Worm (Caenorhabditis elegans): ENCODE measurements around the gene F22B7.3.
A peak's percentile ranks its signal among the peaks of the same experiment; 100 is the strongest.

Gene F22B7.3

DNA sequence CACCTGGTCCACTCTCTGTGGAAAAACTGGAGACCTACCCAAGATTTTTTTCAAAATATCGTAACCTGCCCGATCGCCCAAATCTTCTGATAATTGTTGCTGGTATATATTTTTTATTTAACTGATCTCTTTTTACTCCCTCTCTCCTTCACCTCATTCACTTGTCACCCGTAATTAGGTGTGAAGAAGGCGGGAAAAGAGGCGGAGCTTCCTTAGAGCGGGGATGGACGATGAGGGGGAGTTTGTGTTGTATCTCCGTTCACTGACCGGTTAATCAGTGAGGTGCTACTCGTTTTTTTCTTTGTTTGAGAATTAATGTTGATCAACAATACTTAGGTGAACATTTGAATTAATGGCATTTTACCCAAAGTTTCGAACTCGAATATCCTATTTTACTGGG is 26.3 kb upstream of the F22B7.3 start, which contains the start of gene ceh-16:
ceh-16 (plus strand) TSS at position 301 of the 400 bp plus-strand sequence.
- TF ChIP-seq nhr-77 (tag; optimal IDR thresholded peaks at IDR 0.05) = no peak
- no peak for TF ChIP-seq ztf-11 (tag; optimal IDR thresholded peaks at IDR 0.05)
- TF ChIP-seq nhr-237 (tag; optimal IDR thresholded peaks at IDR 0.05) = no peak
- TF ChIP-seq mdl-1 (tag; optimal IDR thresholded peaks at IDR 0.05) = no peak
- TF ChIP-seq skn-1 (tag; optimal IDR thresholded peaks at IDR 0.05) = no peak
- no peak for TF ChIP-seq mml-1 (tag; optimal IDR thresholded peaks at IDR 0.05)
- no peak for TF ChIP-seq aly-2 (tag; optimal IDR thresholded peaks at IDR 0.05)
- no peak for TF ChIP-seq ceh-16 (tag; optimal IDR thresholded peaks at IDR 0.05)
- TF ChIP-seq ceh-9 (tag; optimal IDR thresholded peaks at IDR 0.05) = no peak
- no peak for TF ChIP-seq nhr-23 (tag; optimal IDR thresholded peaks at IDR 0.05)
- TF ChIP-seq ZK546.5 (tag; optimal IDR thresholded peaks at IDR 0.05) = no peak
- TF ChIP-seq R02D3.7 (tag; optimal IDR thresholded peaks at IDR 0.05) = no peak
- no peak for TF ChIP-seq tbx-2 (tag; optimal IDR thresholded peaks at IDR 0.05)
- TF ChIP-seq fkh-10 (GFP tag; optimal IDR thresholded peaks at IDR 0.05) = no peak
- TF ChIP-seq pha-4 (tag; optimal IDR thresholded peaks at IDR 0.05) = no peak
- no peak for TF ChIP-seq lin-39 (tag; optimal IDR thresholded peaks at IDR 0.05)
- no peak for TF ChIP-seq nhr-43 (tag; optimal IDR thresholded peaks at IDR 0.05; ENCODE audit: poor library complexity, severe bottlenecking)
- no peak for TF ChIP-seq lsy-12 (tag; optimal IDR thresholded peaks at IDR 0.05)
- TF ChIP-seq unc-39 (tag; optimal IDR thresholded peaks at IDR 0.05) = no peak

DNA sequence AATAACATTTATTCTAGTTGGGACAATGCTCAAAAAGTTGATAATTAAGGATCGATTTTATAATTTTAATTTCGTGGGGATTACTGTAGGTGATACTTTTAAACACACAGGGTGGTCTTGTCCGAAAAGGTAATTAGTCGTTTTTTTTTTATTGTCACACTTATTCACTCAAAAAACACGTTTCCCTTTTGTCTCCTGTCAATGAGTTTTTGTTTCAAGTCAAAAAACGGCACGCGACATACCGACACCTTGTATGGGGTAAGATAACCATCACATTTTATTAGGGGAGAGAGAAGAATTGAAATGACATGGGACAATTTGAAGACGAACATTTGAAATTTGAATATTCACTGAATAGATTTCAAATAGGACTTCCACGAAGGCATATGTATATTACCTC is 23.6 kb upstream of the F22B7.3 start:
- no peak for TF ChIP-seq hmg-11 (tag; optimal IDR thresholded peaks at IDR 0.05)
- TF ChIP-seq ceh-9 (tag; optimal IDR thresholded peaks at IDR 0.05) = no peak
- peak; percentile 57 for TF ChIP-seq nhr-25 (tag; optimal IDR thresholded peaks at IDR 0.05)
- TF ChIP-seq ztf-4 (tag; optimal IDR thresholded peaks at IDR 0.05) = no peak
- peak; percentile 16 for TF ChIP-seq elt-1 (tag; optimal IDR thresholded peaks at IDR 0.05)

DNA sequence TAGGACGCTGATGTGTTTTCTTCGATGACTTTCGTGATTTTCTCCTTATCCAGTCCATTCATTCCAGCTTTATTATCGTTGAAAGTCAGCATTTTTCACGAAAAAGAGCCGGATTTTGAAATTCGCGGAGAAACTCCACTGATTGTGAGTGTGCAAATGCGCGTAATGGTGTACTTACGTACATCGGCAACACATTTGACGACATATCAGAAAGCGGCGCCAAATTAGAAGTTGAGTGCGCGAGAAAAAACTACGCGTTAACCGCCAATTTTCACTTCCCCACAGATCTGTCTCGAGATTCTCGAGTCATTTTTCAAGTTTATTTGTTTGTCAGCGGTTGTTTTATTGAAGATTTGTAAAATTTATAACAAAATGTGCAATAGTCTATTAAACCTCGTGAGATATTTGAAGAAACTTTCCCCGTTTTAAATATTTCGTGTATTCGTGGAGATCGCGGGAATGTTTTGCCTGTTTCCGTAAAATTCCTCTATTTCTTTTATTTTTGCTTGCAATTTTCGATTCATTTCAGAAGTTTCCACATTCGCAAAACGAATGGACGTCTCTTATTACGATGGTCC is 20.2 kb upstream of the F22B7.3 start, which contains the start of the genes polk-1 and gpr-1:
polk-1 (minus strand) TSS at position 186 of the 578 bp plus-strand sequence.
gpr-1 (plus strand) TSS at position 528 of the 578 bp plus-strand sequence.
- TF ChIP-seq eor-1 (tag; optimal IDR thresholded peaks at IDR 0.05) = no peak
- TF ChIP-seq lin-15B (tag; optimal IDR thresholded peaks at IDR 0.05) = peak; percentile 57
- TF ChIP-seq nfya-1 (tag; optimal IDR thresholded peaks at IDR 0.05; ENCODE audit: insufficient read depth) = peak; percentile 36
- TF ChIP-seq unc-62 (GFP tag; optimal IDR thresholded peaks at IDR 0.05) = no peak
- no peak for TF ChIP-seq tbx-2 (tag; optimal IDR thresholded peaks at IDR 0.05)
- peak; percentile 6 for TF ChIP-seq lin-39 (tag; optimal IDR thresholded peaks at IDR 0.05)

DNA sequence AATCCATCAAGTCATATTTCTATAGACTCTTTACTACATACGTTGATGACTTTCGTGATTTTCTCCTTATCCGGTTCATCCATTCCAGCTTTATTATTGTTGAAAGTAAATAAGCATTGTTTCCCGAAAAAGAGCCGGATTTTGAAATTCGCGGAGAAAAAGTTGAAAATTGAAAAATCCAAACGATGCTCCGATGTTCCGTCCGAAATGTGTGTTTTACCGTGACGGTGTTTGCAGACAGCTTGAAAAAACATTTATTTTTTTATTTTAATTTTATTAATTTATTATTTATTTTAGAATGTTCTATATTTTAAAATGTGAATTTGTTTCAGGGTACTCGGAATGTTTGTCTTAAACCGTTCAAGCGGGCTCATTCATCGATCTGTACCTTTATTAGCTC is 17.9 kb upstream of the F22B7.3 start, which contains the start of gene dnj-10:
dnj-10 (plus strand) TSS at position 333 of the 400 bp plus-strand sequence.
- no peak for TF ChIP-seq nhr-25 (tag; optimal IDR thresholded peaks at IDR 0.05)
- TF ChIP-seq snpc-4 (tag; optimal IDR thresholded peaks at IDR 0.05) = peak; percentile 16
- TF ChIP-seq nfya-1 (tag; optimal IDR thresholded peaks at IDR 0.05; ENCODE audit: insufficient read depth) = peak; percentile 72
- no peak for TF ChIP-seq ceh-28 (tag; optimal IDR thresholded peaks at IDR 0.05)
- TF ChIP-seq elt-1 (tag; optimal IDR thresholded peaks at IDR 0.05) = no peak
- TF ChIP-seq lin-39 (tag; optimal IDR thresholded peaks at IDR 0.05) = peak; percentile 4
- TF ChIP-seq nhr-43 (tag; optimal IDR thresholded peaks at IDR 0.05; ENCODE audit: poor library complexity, severe bottlenecking) = no peak
- TF ChIP-seq lin-15B (tag; optimal IDR thresholded peaks at IDR 0.05) = peak; percentile 92
- TF ChIP-seq egl-5 (tag; optimal IDR thresholded peaks at IDR 0.05) = no peak
- TF ChIP-seq R02D3.7 (tag; optimal IDR thresholded peaks at IDR 0.05) = peak; percentile 6
- no peak for TF ChIP-seq fkh-10 (GFP tag; optimal IDR thresholded peaks at IDR 0.05)
- peak; percentile 26 for TF ChIP-seq hmg-11 (tag; optimal IDR thresholded peaks at IDR 0.05)
- TF ChIP-seq nhr-12 (tag; optimal IDR thresholded peaks at IDR 0.05) = no peak
- no peak for TF ChIP-seq jun-1 (tag; optimal IDR thresholded peaks at IDR 0.05)
- peak; percentile 60 for TF ChIP-seq nhr-23 (tag; optimal IDR thresholded peaks at IDR 0.05)
- peak; percentile 16 for TF ChIP-seq elt-2 (tag; optimal IDR thresholded peaks at IDR 0.05)
- TF ChIP-seq fos-1 (tag; optimal IDR thresholded peaks at IDR 0.05) = no peak
- peak; percentile 25 for TF ChIP-seq skn-1 (tag; optimal IDR thresholded peaks at IDR 0.05)
- TF ChIP-seq pha-4 (tag; optimal IDR thresholded peaks at IDR 0.05) = peak; percentile 84

DNA sequence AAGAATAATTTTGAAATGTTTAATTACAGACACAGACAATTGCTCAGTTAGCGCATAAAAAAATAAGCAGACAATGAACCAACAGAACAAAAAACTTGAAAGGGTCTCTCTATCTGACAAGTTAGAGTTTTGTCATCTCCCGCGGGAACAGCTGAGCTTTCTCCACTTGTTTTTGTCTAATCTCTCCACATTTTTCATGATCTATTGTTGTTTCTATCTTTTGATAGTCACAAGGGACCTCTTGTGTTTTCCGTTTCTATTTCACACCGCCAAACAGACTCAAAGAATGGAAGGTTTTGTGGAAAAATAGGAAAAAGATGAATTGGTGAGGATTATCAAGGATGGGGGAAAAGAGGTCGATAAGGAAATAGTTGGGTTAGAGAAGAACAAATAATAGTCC is 11.9 kb upstream of the F22B7.3 start:
- TF ChIP-seq unc-62 (GFP tag; optimal IDR thresholded peaks at IDR 0.05) (peak; percentile 28), lin-39 (tag; optimal IDR thresholded peaks at IDR 0.05) (peak; percentile 47), ztf-11 (tag; optimal IDR thresholded peaks at IDR 0.05) (no peak), egl-5 (tag; optimal IDR thresholded peaks at IDR 0.05) (no peak), nfya-1 (tag; optimal IDR thresholded peaks at IDR 0.05; ENCODE audit: insufficient read depth) (peak; percentile 45)
